Worm (Caenorhabditis elegans) whole organism, L2 larva: ENCODE measurements around the gene eri-5.

ENCODE experiments used
- C34F6.9 ChIP-seq: fragments of 150-350 bp; optimal IDR thresholded peaks from 2 replicates; lab custom pipeline; 2014; ENCODE audit warnings: missing biosample characterization, missing genetic modification characterization
- F13H6.1 ChIP-seq: sonication (generic microtip); optimal IDR thresholded peaks from 2 replicates; lab custom pipeline; 2016; ENCODE audit warnings: missing genetic modification characterization, missing compliant biosample characterization
- R02D3.7 ChIP-seq: fragments of 150-350 bp; optimal IDR thresholded peaks from 2 replicates; lab custom pipeline; 2014; ENCODE audit warnings: missing biosample characterization, missing genetic modification characterization
- ZK546.5 ChIP-seq: sonication (generic microtip); optimal IDR thresholded peaks from 2 replicates; lab custom pipeline; 2017; ENCODE audit warnings: missing biosample characterization, missing genetic modification characterization
- alr-1 ChIP-seq: fragments of 150-350 bp; optimal IDR thresholded peaks from 2 replicates; lab custom pipeline; 2014; ENCODE audit warnings: missing biosample characterization, missing genetic modification characterization
- aly-2 ChIP-seq: fragments of 150-350 bp; optimal IDR thresholded peaks from 2 replicates; lab custom pipeline; 2014; ENCODE audit warnings: missing biosample characterization, missing genetic modification characterization
- ama-1 ChIP-seq: fragments of 150-350 bp; optimal IDR thresholded peaks from 2 replicates; lab custom pipeline; 2018; ENCODE audit warnings: inconsistent platforms
- blmp-1 ChIP-seq: sonication (generic microtip); optimal IDR thresholded peaks from 2 replicates; lab custom pipeline; 2017; ENCODE audit warnings: missing genetic modification characterization, mild to moderate bottlenecking, missing compliant biosample characterization, antibody characterized with exemption, moderate library complexity; ENCODE audit not compliant: insufficient read depth
- ceh-16 ChIP-seq: fragments of 150-350 bp; optimal IDR thresholded peaks from 2 replicates; lab custom pipeline; 2014; ENCODE audit warnings: missing biosample characterization, missing genetic modification characterization
- ceh-82 ChIP-seq: fragments of 150-350 bp; optimal IDR thresholded peaks from 2 replicates; lab custom pipeline; 2014; ENCODE audit warnings: missing biosample characterization, missing genetic modification characterization
- crh-2 ChIP-seq: sonication (generic microtip); optimal IDR thresholded peaks from 2 replicates; lab custom pipeline; 2017; ENCODE audit warnings: missing biosample characterization, missing genetic modification characterization
- dmd-4 ChIP-seq: sonication (generic microtip); optimal IDR thresholded peaks from 2 replicates; lab custom pipeline; 2017; ENCODE audit warnings: missing biosample characterization, missing genetic modification characterization
- egl-27 ChIP-seq: sonication (generic microtip); optimal IDR thresholded peaks from 3 replicates; lab custom pipeline; 2017; ENCODE audit warnings: missing biosample characterization, missing genetic modification reagents, missing genetic modification characterization
- elt-1 ChIP-seq: fragments of 150-350 bp; optimal IDR thresholded peaks from 2 replicates; lab custom pipeline; 2014; ENCODE audit warnings: missing biosample characterization, missing genetic modification characterization
- elt-3 ChIP-seq: sonication (generic microtip); optimal IDR thresholded peaks from 2 replicates; lab custom pipeline; 2017; ENCODE audit warnings: missing biosample characterization, missing genetic modification characterization
- fos-1 ChIP-seq: fragments of 150-350 bp; optimal IDR thresholded peaks from 2 replicates; lab custom pipeline; 2014; ENCODE audit warnings: missing biosample characterization, missing genetic modification characterization
- gmeb-1 ChIP-seq: fragments of 150-350 bp; optimal IDR thresholded peaks from 2 replicates; lab custom pipeline; 2014; ENCODE audit warnings: missing biosample characterization, missing genetic modification characterization
- lin-13 ChIP-seq: fragments of 150-350 bp; optimal IDR thresholded peaks from 2 replicates; lab custom pipeline; 2014; ENCODE audit warnings: missing biosample characterization, missing genetic modification reagents, missing genetic modification characterization
- lsy-2 ChIP-seq, 2 experiments: fragments of 150-350 bp in 1 of 2; sonication (generic microtip) in 1 of 2; optimal IDR thresholded peaks; 2 replicates each; lab custom pipeline; 2014 to 2017; ENCODE audit warnings: missing biosample characterization in 2 of 2, missing genetic modification characterization in 2 of 2
- mab-5 ChIP-seq: fragments of 150-350 bp; optimal IDR thresholded peaks from 2 replicates; lab custom pipeline; 2014; ENCODE audit warnings: missing biosample characterization, missing genetic modification characterization
- mdl-1 ChIP-seq, 2 experiments: fragments of 150-350 bp in 1 of 2; sonication (generic microtip) in 1 of 2; optimal IDR thresholded peaks; 2 replicates each; lab custom pipeline; 2017; ENCODE audit warnings: missing biosample characterization in 2 of 2, missing genetic modification characterization in 2 of 2
- nhr-10 ChIP-seq: sonication (generic microtip); optimal IDR thresholded peaks from 2 replicates; lab custom pipeline; 2017; ENCODE audit warnings: missing biosample characterization, missing genetic modification characterization
- nhr-11 ChIP-seq: fragments of 150-350 bp; optimal IDR thresholded peaks from 2 replicates; lab custom pipeline; 2014; ENCODE audit warnings: missing biosample characterization, missing genetic modification characterization
- nhr-129 ChIP-seq: fragments of 150-350 bp; optimal IDR thresholded peaks from 2 replicates; lab custom pipeline; 2014; ENCODE audit warnings: missing biosample characterization, missing genetic modification characterization
- nhr-21 ChIP-seq: fragments of 150-350 bp; optimal IDR thresholded peaks from 2 replicates; lab custom pipeline; 2014; ENCODE audit warnings: missing biosample characterization, missing genetic modification characterization
- nhr-23 ChIP-seq: fragments of 150-350 bp; optimal IDR thresholded peaks from 2 replicates; lab custom pipeline; 2014; ENCODE audit warnings: missing biosample characterization, missing genetic modification reagents, missing genetic modification characterization
- nhr-237 ChIP-seq: fragments of 150-350 bp; optimal IDR thresholded peaks from 2 replicates; lab custom pipeline; 2014; ENCODE audit warnings: missing biosample characterization, missing genetic modification characterization
- nhr-25 ChIP-seq: fragments of 150-350 bp; sonication (generic microtip); optimal IDR thresholded peaks from 3 replicates; lab custom pipeline; 2014; ENCODE audit warnings: missing biosample characterization, missing genetic modification characterization
- nhr-6 ChIP-seq: fragments of 150-350 bp; optimal IDR thresholded peaks from 2 replicates; lab custom pipeline; 2014; ENCODE audit warnings: missing biosample characterization, missing genetic modification characterization
- nhr-77 ChIP-seq: fragments of 150-350 bp; optimal IDR thresholded peaks from 2 replicates; lab custom pipeline; 2014; ENCODE audit warnings: missing biosample characterization, missing genetic modification characterization
- skn-1 ChIP-seq: sonication (generic microtip); optimal IDR thresholded peaks from 2 replicates; lab custom pipeline; 2017; ENCODE audit warnings: missing biosample characterization, missing genetic modification characterization
- sma-3 ChIP-seq: sonication (generic microtip); optimal IDR thresholded peaks from 2 replicates; lab custom pipeline; 2016; ENCODE audit warnings: missing genetic modification reagents, missing genetic modification characterization, missing compliant biosample characterization
- sma-9 ChIP-seq, 2 experiments: fragments of 150-350 bp in 1 of 2; sonication (generic microtip) in 1 of 2; optimal IDR thresholded peaks; 2 replicates each; lab custom pipeline; 2014 to 2016; ENCODE audit warnings: missing genetic modification characterization in 2 of 2, mild to moderate bottlenecking in 1 of 2, missing biosample characterization in 1 of 2, missing compliant biosample characterization in 1 of 2, missing genetic modification reagents in 1 of 2, moderate library complexity in 1 of 2
- snpc-4 ChIP-seq: fragments of 150-350 bp; optimal IDR thresholded peaks from 2 replicates; lab custom pipeline; 2014; ENCODE audit warnings: missing biosample characterization, missing genetic modification characterization
- unc-39 ChIP-seq: fragments of 150-350 bp; optimal IDR thresholded peaks from 2 replicates; lab custom pipeline; 2014; ENCODE audit warnings: missing biosample characterization, missing genetic modification characterization
- unc-55 ChIP-seq: fragments of 150-350 bp; sonication (generic microtip); optimal IDR thresholded peaks from 3 replicates; lab custom pipeline; 2014; ENCODE audit warnings: missing biosample characterization, missing genetic modification reagents, missing genetic modification characterization
- zag-1 ChIP-seq: fragments of 150-350 bp; optimal IDR thresholded peaks from 2 replicates; lab custom pipeline; 2014; ENCODE audit warnings: missing biosample characterization, missing genetic modification characterization
- ztf-4 ChIP-seq: fragments of 150-350 bp; optimal IDR thresholded peaks from 2 replicates; lab custom pipeline; 2014; ENCODE audit warnings: missing biosample characterization, missing genetic modification characterization

eri-5 gene

DNA sequence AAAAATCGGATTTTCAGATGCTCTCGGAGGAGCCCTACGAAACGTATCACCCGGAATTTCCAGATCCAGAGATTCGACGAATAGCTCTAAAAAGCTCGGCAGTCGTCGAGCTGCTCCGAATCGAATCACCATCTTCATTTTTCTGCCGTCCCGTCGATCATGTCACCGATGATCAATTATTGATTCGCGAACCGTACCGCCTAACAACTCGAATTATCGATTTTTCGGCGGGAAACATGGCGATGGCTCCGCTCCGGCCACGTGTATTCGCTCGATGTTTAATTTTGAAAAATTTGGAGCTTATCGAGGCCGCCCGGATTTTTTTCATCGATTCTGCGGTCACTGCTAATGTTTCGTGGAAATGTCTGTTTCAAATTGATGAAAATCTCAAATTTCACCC lies at the start of gene eri-5:
eri-5 (plus strand) TSS at position 18 of the 400 bp plus-strand sequence.
- TF ChIP-seq alr-1 (no peak), ztf-4 (no peak), unc-39 (no peak), ceh-82 (tag; lab: Kevin White, UChicago) (no peak), mab-5 (tag; lab: Kevin White, UChicago) (no peak), crh-2 (tag; lab: Kevin White, UChicago) (no peak), elt-3 (tag; lab: Kevin White, UChicago) (no peak), elt-1 (no peak), nhr-129 (tag; lab: Kevin White, UChicago) (no peak), fos-1 (no peak), nhr-6 (tag; lab: Kevin White, UChicago) (no peak), nhr-21 (tag; lab: Kevin White, UChicago) (no peak), sma-9 (GFP tag; optimal IDR thresholded peaks at IDR 0.05; lab: Kevin White, UChicago) (no peak), sma-9 (tag; optimal IDR thresholded peaks at IDR 0.05; lab: Kevin White, UChicago) (no peak), zag-1 (tag; lab: Kevin White, UChicago) (no peak)
- TF ChIP-seq, all 48 proteins: peak for 0

DNA sequence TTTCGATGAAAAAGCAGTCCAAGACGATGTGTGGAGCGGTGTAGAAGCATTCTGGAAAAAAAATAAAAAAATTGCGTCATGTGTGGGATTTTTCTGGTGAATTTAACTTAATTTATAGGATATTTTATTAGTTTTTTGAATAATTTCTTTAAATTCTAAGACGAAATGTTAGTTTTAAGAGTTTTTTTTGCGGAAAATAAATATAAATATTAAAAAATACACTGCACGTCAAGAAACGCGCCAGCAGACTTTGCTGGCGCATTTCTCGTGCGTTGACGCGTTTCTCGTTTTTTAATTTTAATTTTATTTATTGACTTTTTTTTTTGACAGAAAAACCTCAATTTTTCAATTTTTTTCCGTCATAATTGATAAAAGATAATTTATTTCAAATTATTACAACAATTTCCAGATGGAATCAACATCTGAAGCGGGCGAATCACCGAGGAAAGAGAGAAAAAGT lies 41.7 kb upstream of the eri-5 start, which contains the start of the genes ppgn-1 and tftc-1:
ppgn-1 (minus strand) TSS at position 51 of the 460 bp plus-strand sequence.
tftc-1 (plus strand) TSS at position 410 of the 460 bp plus-strand sequence.
- TF ChIP-seq snpc-4 (tag; lab: Kevin White, UChicago): peak; percentile 29
- peak; percentile 55 for TF ChIP-seq lin-13 (GFP tag; lab: Kevin White, UChicago)
- peak; percentile 35 for TF ChIP-seq crh-2 (tag; lab: Kevin White, UChicago)
- no peak for TF ChIP-seq unc-39
- no peak for TF ChIP-seq mdl-1 (tag; optimal IDR thresholded peaks at IDR 0.05; lab: Kevin White, UChicago)
- no peak for TF ChIP-seq nhr-21 (tag; lab: Kevin White, UChicago)
- TF ChIP-seq F13H6.1 (tag; lab: Kevin White, UChicago): peak; percentile 38
- peak; percentile 8 for TF ChIP-seq dmd-4 (tag; lab: Kevin White, UChicago)
- peak; percentile 72 to 84 for TF ChIP-seq lsy-2 (tag; optimal IDR thresholded peaks at IDR 0.05; lab: Kevin White, UChicago)
- TF ChIP-seq gmeb-1 (tag; lab: Kevin White, UChicago): peak; percentile 72
- TF ChIP-seq ama-1: no peak
- TF ChIP-seq egl-27 (tag; lab: Kevin White, UChicago): no peak
- TF ChIP-seq ztf-4: no peak
- no peak for TF ChIP-seq zag-1 (tag; lab: Kevin White, UChicago)
- TF ChIP-seq sma-3 (GFP tag; lab: Kevin White, UChicago): peak; percentile 47
- TF ChIP-seq C34F6.9 (tag; lab: Kevin White, UChicago): peak; percentile 49
- peak; percentile 61 for TF ChIP-seq unc-55 (GFP tag; lab: Kevin White, UChicago)
- TF ChIP-seq fos-1: no peak
- TF ChIP-seq elt-1: no peak
- TF ChIP-seq nhr-237 (tag; lab: Kevin White, UChicago): no peak
- peak; percentile 31 for TF ChIP-seq nhr-25 (tag; lab: Kevin White, UChicago)
- TF ChIP-seq ceh-82 (tag; lab: Kevin White, UChicago): no peak

DNA sequence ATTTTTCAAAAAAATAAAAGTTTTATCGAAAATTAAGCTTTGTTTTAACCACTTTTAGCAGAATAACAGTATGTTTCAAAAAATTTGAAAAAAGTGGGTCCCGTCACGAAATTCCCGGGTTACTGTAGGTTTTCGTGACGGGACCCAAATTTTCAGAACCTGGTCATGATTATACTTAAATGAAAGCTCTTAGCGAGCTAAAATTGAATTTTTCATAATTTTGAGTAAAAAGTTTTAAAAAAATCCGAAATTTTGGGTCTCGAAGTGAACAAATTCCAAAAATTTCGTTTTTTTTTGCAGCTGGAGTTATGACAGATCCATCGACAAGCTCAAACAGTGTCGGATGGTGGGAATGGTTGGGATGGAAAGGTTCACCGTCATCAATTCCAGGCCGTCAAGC lies 6.9 kb upstream of the eri-5 start, which contains the start of gene Y38F2AR.3:
Y38F2AR.3 (plus strand) TSS at position 301 of the 400 bp plus-strand sequence.
- no peak for TF ChIP-seq zag-1 (tag; lab: Kevin White, UChicago)
- no peak for TF ChIP-seq ceh-82 (tag; lab: Kevin White, UChicago)
- TF ChIP-seq snpc-4 (tag; lab: Kevin White, UChicago): no peak
- no peak for TF ChIP-seq nhr-23 (tag; lab: Kevin White, UChicago)
- TF ChIP-seq nhr-10 (tag; lab: Kevin White, UChicago): no peak
- TF ChIP-seq mab-5 (tag; lab: Kevin White, UChicago): no peak
- TF ChIP-seq skn-1 (tag; lab: Kevin White, UChicago): no peak
- TF ChIP-seq ZK546.5 (tag; lab: Kevin White, UChicago): no peak
- TF ChIP-seq ceh-16: no peak
- TF ChIP-seq aly-2 (tag; lab: Kevin White, UChicago): no peak
- TF ChIP-seq crh-2 (tag; lab: Kevin White, UChicago): no peak
- TF ChIP-seq nhr-11 (tag; lab: Kevin White, UChicago): no peak
- TF ChIP-seq unc-39: no peak
- TF ChIP-seq nhr-77: no peak
- no peak for TF ChIP-seq blmp-1 (tag; lab: Kevin White, UChicago)
- TF ChIP-seq mdl-1 (tag; optimal IDR thresholded peaks at IDR 0.05; lab: Kevin White, UChicago): no peak
- no peak for TF ChIP-seq R02D3.7
- TF ChIP-seq, all 48 proteins: peak for 0
